Fruit fly (Drosophila melanogaster) whole organism, pupa: ENCODE data around the gene pum.

Source experiments
- CG14655 ChIP-seq: fragments of 200-800 bp; sonication (Bioruptor generic); optimal IDR thresholded peaks from 3 replicates; lab custom pipeline; 2017; ENCODE audit warnings: mild to moderate bottlenecking, missing biosample characterization, missing genetic modification reagents, missing genetic modification characterization
- CG17806 ChIP-seq: fragments of 200-800 bp; sonication (Bioruptor generic); optimal IDR thresholded peaks from 2 replicates; lab custom pipeline; 2018; ENCODE audit warnings: missing biosample characterization, mild to moderate bottlenecking, missing genetic modification characterization, moderate library complexity
- CG32121 ChIP-seq: fragments of 200-800 bp; sonication (Bioruptor generic); IDR thresholded peaks from 2 replicates; pipeline ENCODE4 v1.3.6; 2022; ENCODE audit warnings: missing biosample characterization, missing genetic modification characterization
- CG4496 ChIP-seq: fragments of 200-800 bp; sonication (Bioruptor generic); IDR thresholded peaks from 3 replicates; pipeline ENCODE4 v1.3.6; 2022; ENCODE audit warnings: missing biosample characterization, missing genetic modification characterization
- CG8159 ChIP-seq: fragments of 200-800 bp; sonication (Bioruptor generic); optimal IDR thresholded peaks from 3 replicates; lab custom pipeline; 2018; ENCODE audit warnings: missing biosample characterization, mild to moderate bottlenecking, missing genetic modification characterization, moderate library complexity
- CG8301 ChIP-seq: fragments of 200-800 bp; sonication (Bioruptor generic); optimal IDR thresholded peaks from 2 replicates; lab custom pipeline; 2018; ENCODE audit warnings: missing biosample characterization, mild to moderate bottlenecking, missing genetic modification characterization
- CG9948 ChIP-seq: fragments of 200-800 bp; sonication (Bioruptor generic); optimal IDR thresholded peaks from 2 replicates; lab custom pipeline; 2018; ENCODE audit warnings: missing biosample characterization, mild to moderate bottlenecking, missing genetic modification characterization, moderate library complexity
- D1 ChIP-seq: fragments of 200-800 bp; sonication (Bioruptor generic); optimal IDR thresholded peaks from 2 replicates; lab custom pipeline; 2018; ENCODE audit warnings: missing biosample characterization, mild to moderate bottlenecking, missing genetic modification characterization, moderate library complexity
- EcR ChIP-seq: fragments of 200-800 bp; sonication (Bioruptor generic); optimal IDR thresholded peaks from 3 replicates; lab custom pipeline; 2019; ENCODE audit warnings: missing biosample characterization, missing genetic modification characterization, mild to moderate bottlenecking, moderate library complexity, missing genetic modification reagents
- Snoo ChIP-seq: fragments of 200-800 bp; sonication (Bioruptor generic); optimal IDR thresholded peaks from 3 replicates; lab custom pipeline; 2017; ENCODE audit warnings: missing biosample characterization, mild to moderate bottlenecking, missing genetic modification characterization, inconsistent platforms
- fd96Ca ChIP-seq: fragments of 200-800 bp; sonication (Bioruptor generic); IDR thresholded peaks from 3 replicates; pipeline ENCODE4 v1.3.6; 2022; ENCODE audit warnings: missing biosample characterization, missing genetic modification characterization
- gl ChIP-seq: fragments of 200-800 bp; sonication (Bioruptor generic); optimal IDR thresholded peaks from 2 replicates; lab custom pipeline; 2018; ENCODE audit warnings: missing biosample characterization, mild to moderate bottlenecking, missing genetic modification characterization

dm6 chr3R:9064874-9065273, 172.6 kb downstream of the pum start, which contains the start of the genes beag and Ada:
- TF ChIP-seq EcR (GFP tag; lab: Kevin White, UChicago) (no peak), CG8301 (tag; lab: Kevin White, UChicago) (no peak), CG14655 (no peak), CG17806 (tag; lab: Kevin White, UChicago) (no peak), CG4496 (GFP tag; lab: Robert Waterston, UW) (peak; percentile 54; the same call in 2 of the 3 replicates), fd96Ca (GFP tag; lab: Robert Waterston, UW) (no peak), Snoo (tag; lab: Kevin White, UChicago) (no peak), CG9948 (tag; lab: Kevin White, UChicago) (no peak), gl (tag; lab: Kevin White, UChicago) (no peak), CG32121 (GFP tag; lab: Robert Waterston, UW) (no peak), CG8159 (tag; lab: Kevin White, UChicago) (no peak), D1 (tag; lab: Kevin White, UChicago) (no peak)
